Worm (Caenorhabditis elegans) whole organism, L4 larva: ENCODE results near the gene ast-1.

Experiments
- R02D3.7 ChIP-seq: fragments of 150-350 bp; sonication (generic microtip); optimal IDR thresholded peaks from 3 replicates; lab custom pipeline; 2014; ENCODE audit warnings: missing biosample characterization, missing genetic modification characterization
- attf-4 ChIP-seq: sonication (generic microtip); optimal IDR thresholded peaks from 3 replicates; lab custom pipeline; 2017; ENCODE audit warnings: missing biosample characterization, missing genetic modification characterization
- dve-1 ChIP-seq: sonication (generic microtip); optimal IDR thresholded peaks from 2 replicates; lab custom pipeline; 2017; ENCODE audit warnings: antibody characterized with exemption, mild to moderate bottlenecking, missing genetic modification characterization, missing compliant biosample characterization; ENCODE audit not compliant: insufficient read depth
- hlh-30 ChIP-seq: sonication (generic microtip); optimal IDR thresholded peaks from 2 replicates; lab custom pipeline; 2017; ENCODE audit warnings: antibody characterized with exemption, mild to moderate bottlenecking, missing genetic modification characterization, missing compliant biosample characterization; ENCODE audit not compliant: insufficient read depth
- jun-1 ChIP-seq: fragments of 150-350 bp; optimal IDR thresholded peaks from 2 replicates; lab custom pipeline; 2014; ENCODE audit warnings: missing biosample characterization, missing genetic modification reagents, missing genetic modification characterization
- lsy-2 ChIP-seq, 2 experiments: fragments of 150-350 bp in 1 of 2; sonication (generic microtip) in 1 of 2; optimal IDR thresholded peaks; 2 replicates each; lab custom pipeline; 2014 to 2017; ENCODE audit warnings: missing biosample characterization in 2 of 2, missing genetic modification characterization in 2 of 2
- mdl-1 ChIP-seq, 2 experiments: fragments of 150-350 bp in 1 of 2; sonication (generic microtip) in 1 of 2; optimal IDR thresholded peaks; 2 replicates each; lab custom pipeline; 2014 to 2017; ENCODE audit warnings: missing biosample characterization in 2 of 2, missing genetic modification characterization in 2 of 2
- php-3 ChIP-seq: fragments of 200-800 bp; sonication (Bioruptor generic); IDR thresholded peaks from 2 replicates; pipeline ENCODE4 v1.3.6; 2022; ENCODE audit warnings: missing genetic modification reagents, missing genetic modification characterization, missing compliant biosample characterization
- unc-39 ChIP-seq: sonication (generic microtip); optimal IDR thresholded peaks from 2 replicates; lab custom pipeline; 2017; ENCODE audit warnings: missing biosample characterization, missing genetic modification characterization
- zag-1 ChIP-seq: fragments of 150-350 bp; optimal IDR thresholded peaks from 2 replicates; lab custom pipeline; 2014; ENCODE audit warnings: missing biosample characterization, missing genetic modification characterization

DNA sequence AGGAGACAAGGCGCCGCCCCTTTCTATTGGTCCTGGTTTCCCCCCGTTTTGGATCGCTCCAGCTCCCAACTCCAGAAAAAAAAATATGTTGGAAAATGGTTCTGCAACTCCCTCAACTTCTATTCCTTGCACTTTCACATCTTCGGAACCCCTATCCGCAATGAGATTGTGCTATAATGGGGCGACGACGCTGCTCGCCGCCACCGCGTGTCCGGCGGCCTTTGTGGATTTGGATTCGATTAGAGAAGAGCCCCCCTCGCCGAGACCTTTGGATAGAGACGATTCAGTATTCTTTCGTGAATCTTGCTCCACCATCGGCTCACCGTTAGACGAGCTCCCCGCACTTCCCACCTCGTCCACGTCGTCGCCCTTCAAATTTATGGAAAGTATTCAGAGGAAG lies 28.0 kb downstream of the ast-1 start:
- no peak for TF ChIP-seq lsy-2 (tag; optimal IDR thresholded peaks at IDR 0.05; lab: Kevin White, UChicago)
- TF ChIP-seq php-3 (GFP tag; lab: Robert Waterston, UW): no peak
- no peak for TF ChIP-seq jun-1 (tag; lab: Kevin White, UChicago)
- no peak for TF ChIP-seq R02D3.7 (tag; lab: Kevin White, UChicago)
- TF ChIP-seq hlh-30 (tag; lab: Kevin White, UChicago): no peak
- no peak for TF ChIP-seq mdl-1 (tag; optimal IDR thresholded peaks at IDR 0.05; lab: Kevin White, UChicago)
- no peak for TF ChIP-seq attf-4
- TF ChIP-seq unc-39: no peak
- TF ChIP-seq zag-1 (tag; lab: Kevin White, UChicago): no peak
- no peak for TF ChIP-seq dve-1 (tag; lab: Kevin White, UChicago)
